Worm (Caenorhabditis elegans) whole organism, mixed stage, embryonic: Measurements from ENCODE around the gene gon-1.

ENCODE experiments used
- lin-13 ChIP-seq: fragments of 150-350 bp; optimal IDR thresholded peaks from 2 replicates; lab custom pipeline; 2014; ENCODE audit warnings: missing biosample characterization, missing genetic modification characterization
- unc-62 ChIP-seq: fragments of 150-350 bp; optimal IDR thresholded peaks from 2 replicates; lab custom pipeline; 2014; ENCODE audit warnings: missing biosample characterization, missing genetic modification reagents, missing genetic modification characterization

DNA sequence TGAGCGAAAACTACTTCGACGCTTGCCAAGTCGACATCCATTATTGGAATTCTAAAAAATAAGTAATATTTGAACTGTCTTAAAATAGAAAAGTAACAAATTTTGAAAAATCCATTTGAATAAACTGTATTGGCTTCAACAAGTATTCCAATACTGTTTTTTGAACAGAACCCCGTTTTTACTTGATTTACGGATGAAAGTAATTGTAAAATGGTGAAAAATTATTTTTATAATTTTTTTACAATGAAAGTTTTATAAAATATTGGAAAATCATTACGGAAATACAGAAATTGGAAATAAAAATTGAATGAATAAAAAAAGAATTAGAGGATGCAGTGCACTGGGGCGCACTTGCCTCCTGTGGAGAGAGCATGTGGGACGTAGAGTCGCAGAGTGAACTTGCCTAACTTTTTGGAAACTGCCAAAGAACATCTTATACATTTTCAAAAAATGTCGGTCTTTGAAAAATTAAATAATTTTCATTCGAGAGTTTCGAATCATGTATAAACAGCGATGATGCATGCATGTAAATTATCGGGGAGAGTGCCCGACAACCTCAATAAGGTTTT lies 29.1 kb upstream of the gon-1 start, which contains the start of gene rrp-1:
- TF ChIP-seq lin-13 (no peak), unc-62 (GFP tag; lab: Kevin White, UChicago) (no peak)
